Fruit fly (Drosophila melanogaster) whole organism, embryonic: ENCODE data around the gene CG15923.
A peak's percentile ranks its signal among the peaks of the same experiment; 100 is the strongest.

Source experiments
- Abd-B ChIP-seq: fragments of 200-800 bp; sonication (Bioruptor generic); optimal IDR thresholded peaks from 2 replicates; lab custom pipeline; 2018; ENCODE audit warnings: missing biosample characterization, mild to moderate bottlenecking, missing genetic modification characterization, moderate library complexity
- CG10431 ChIP-seq: fragments of 200-800 bp; sonication (Bioruptor generic); optimal IDR thresholded peaks from 3 replicates; lab custom pipeline; 2018; ENCODE audit warnings: missing biosample characterization, mild to moderate bottlenecking, missing genetic modification characterization
- CG11456 ChIP-seq: fragments of 200-800 bp; sonication (Bioruptor generic); IDR thresholded peaks from 3 replicates; pipeline ENCODE4 v1.3.6; 2022; ENCODE audit warnings: missing biosample characterization, missing genetic modification characterization
- CG11560 ChIP-seq: fragments of 200-800 bp; sonication (Bioruptor generic); IDR thresholded peaks from 3 replicates; pipeline ENCODE4 v1.3.6; 2022; ENCODE audit warnings: missing biosample characterization, missing genetic modification characterization
- CG11696 ChIP-seq: fragments of 200-800 bp; sonication (Bioruptor generic); IDR thresholded peaks from 2 replicates; pipeline ENCODE4 v1.3.6; 2022; ENCODE audit warnings: missing biosample characterization, missing genetic modification characterization
- CG11723 ChIP-seq: fragments of 200-800 bp; sonication (Bioruptor generic); optimal IDR thresholded peaks from 2 replicates; lab custom pipeline; 2017; ENCODE audit warnings: missing biosample characterization, mild to moderate bottlenecking, missing genetic modification characterization
- CG14441 ChIP-seq: fragments of 200-800 bp; sonication (Bioruptor generic); IDR thresholded peaks from 2 replicates; pipeline ENCODE4 v1.3.6; 2022; ENCODE audit warnings: missing biosample characterization, missing genetic modification characterization
- CG15011 ChIP-seq: fragments of 200-800 bp; sonication (Bioruptor generic); optimal IDR thresholded peaks from 3 replicates; lab custom pipeline; 2018; ENCODE audit warnings: missing biosample characterization, mild to moderate bottlenecking, missing genetic modification characterization
- CG1529 ChIP-seq: fragments of 200-800 bp; sonication (Bioruptor generic); optimal IDR thresholded peaks from 3 replicates; lab custom pipeline; 2018; ENCODE audit warnings: missing biosample characterization, missing genetic modification characterization
- CG16815 ChIP-seq: fragments of 200-800 bp; sonication (Bioruptor generic); optimal IDR thresholded peaks from 3 replicates; lab custom pipeline; 2017; ENCODE audit warnings: missing biosample characterization, mild to moderate bottlenecking, missing genetic modification characterization
- CG17359 ChIP-seq: fragments of 200-800 bp; sonication (Bioruptor generic); optimal IDR thresholded peaks from 3 replicates; lab custom pipeline; 2018; ENCODE audit warnings: missing biosample characterization, mild to moderate bottlenecking, missing genetic modification characterization, moderate library complexity
- CG17829 ChIP-seq: fragments of 200-800 bp; optimal IDR thresholded peaks from 2 replicates; lab custom pipeline; 2019; ENCODE audit warnings: missing biosample characterization, mild to moderate bottlenecking, missing genetic modification characterization, moderate library complexity
- CG2116 ChIP-seq: fragments of 200-800 bp; sonication (Bioruptor generic); optimal IDR thresholded peaks from 3 replicates; lab custom pipeline; 2018; ENCODE audit warnings: missing biosample characterization, mild to moderate bottlenecking, missing genetic modification characterization
- CG31224 ChIP-seq: fragments of 200-800 bp; sonication (Bioruptor generic); IDR thresholded peaks from 2 replicates; pipeline ENCODE4 v1.3.6; 2022; ENCODE audit warnings: missing biosample characterization, missing genetic modification characterization
- CG31441 ChIP-seq: fragments of 200-800 bp; sonication (Bioruptor generic); IDR thresholded peaks from 2 replicates; pipeline ENCODE4 v1.3.6; 2022; ENCODE audit warnings: missing biosample characterization, missing genetic modification characterization
- CG4617 ChIP-seq: fragments of 200-800 bp; sonication (Bioruptor generic); optimal IDR thresholded peaks from 3 replicates; lab custom pipeline; 2016; ENCODE audit warnings: missing biosample characterization, missing genetic modification characterization, borderline replicate concordance
- E2f2 ChIP-seq: fragments of 200-800 bp; sonication (Bioruptor generic); IDR thresholded peaks from 2 replicates; pipeline ENCODE4 v1.3.6; 2022; ENCODE audit warnings: missing biosample characterization, missing genetic modification characterization
- Fer2 ChIP-seq: fragments of 200-800 bp; sonication (Bioruptor generic); optimal IDR thresholded peaks from 2 replicates; lab custom pipeline; 2018; ENCODE audit warnings: missing biosample characterization, mild to moderate bottlenecking, missing genetic modification characterization, moderate library complexity
- Hr3 ChIP-seq: fragments of 200-800 bp; sonication (Bioruptor generic); optimal IDR thresholded peaks from 3 replicates; lab custom pipeline; 2016; ENCODE audit warnings: missing biosample characterization, missing genetic modification characterization
- Lim3 ChIP-seq: fragments of 200-800 bp; sonication (Bioruptor generic); IDR thresholded peaks from 2 replicates; pipeline ENCODE4 v1.3.6; 2022; ENCODE audit warnings: missing biosample characterization, missing genetic modification characterization
- Optix ChIP-seq: fragments of 200-800 bp; sonication (Bioruptor generic); IDR thresholded peaks from 3 replicates; pipeline ENCODE4 v1.3.6; 2022; ENCODE audit warnings: missing biosample characterization, missing genetic modification characterization
- Pdp1 ChIP-seq, 2 experiments: fragments of 200-800 bp; sonication (Bioruptor generic); optimal IDR thresholded peaks; 3 replicates each; lab custom pipeline; 2016; ENCODE audit warnings: missing biosample characterization in 2 of 2, missing genetic modification characterization in 2 of 2, mild to moderate bottlenecking in 1 of 2, moderate library complexity in 1 of 2
- Rx ChIP-seq: fragments of 200-800 bp; sonication (Bioruptor generic); IDR thresholded peaks from 2 replicates; pipeline ENCODE4 v1.3.6; 2022; ENCODE audit warnings: missing biosample characterization, missing genetic modification characterization
- Scr ChIP-seq: fragments of 200-800 bp; sonication (Bioruptor generic); IDR thresholded peaks from 2 replicates; pipeline ENCODE4 v1.3.6; 2022; ENCODE audit warnings: missing biosample characterization, missing genetic modification characterization; ENCODE audit not compliant: partially characterized antibody
- abd-A ChIP-seq: fragments of 200-800 bp; sonication (Bioruptor generic); optimal IDR thresholded peaks from 3 replicates; lab custom pipeline; 2019; ENCODE audit warnings: missing biosample characterization, mild to moderate bottlenecking, missing genetic modification characterization, moderate library complexity
- az2 ChIP-seq: fragments of 200-800 bp; sonication (Bioruptor generic); optimal IDR thresholded peaks from 3 replicates; lab custom pipeline; 2016; ENCODE audit warnings: missing biosample characterization, missing genetic modification characterization
- bowl ChIP-seq: fragments of 200-800 bp; sonication (Bioruptor generic); IDR thresholded peaks from 2 replicates; pipeline ENCODE4 v1.3.6; 2022; ENCODE audit warnings: missing biosample characterization, missing genetic modification characterization
- br ChIP-seq: fragments of >200 bp; optimal IDR thresholded peaks from 2 replicates; lab custom pipeline; 2017
- btn ChIP-seq: fragments of 200-800 bp; sonication (Bioruptor generic); optimal IDR thresholded peaks from 2 replicates; lab custom pipeline; 2016; ENCODE audit warnings: missing biosample characterization, missing genetic modification characterization
- crc ChIP-seq: fragments of 200-800 bp; sonication (Bioruptor generic); optimal IDR thresholded peaks from 2 replicates; lab custom pipeline; 2016; ENCODE audit warnings: missing biosample characterization, missing genetic modification characterization
- dimm ChIP-seq: fragments of 200-800 bp; sonication (Bioruptor generic); IDR thresholded peaks from 2 replicates; pipeline ENCODE4 v1.3.6; 2022; ENCODE audit warnings: missing biosample characterization, missing genetic modification characterization
- en ChIP-seq: fragments of 200-800 bp; sonication (Bioruptor generic); optimal IDR thresholded peaks from 2 replicates; lab custom pipeline; 2016; ENCODE audit warnings: missing biosample characterization, missing genetic modification characterization
- ewg ChIP-seq: fragments of 200-800 bp; sonication (Bioruptor generic); optimal IDR thresholded peaks from 3 replicates; lab custom pipeline; 2017; ENCODE audit warnings: mild to moderate bottlenecking, missing biosample characterization, missing genetic modification reagents, missing genetic modification characterization
- fu2 ChIP-seq: fragments of 200-800 bp; sonication (Bioruptor generic); optimal IDR thresholded peaks from 2 replicates; lab custom pipeline; 2016; ENCODE audit warnings: missing biosample characterization, missing genetic modification characterization
- gsb ChIP-seq: fragments of 200-800 bp; sonication (Bioruptor generic); IDR thresholded peaks from 2 replicates; pipeline ENCODE4 v1.3.6; 2022; ENCODE audit warnings: missing biosample characterization, missing genetic modification characterization
- ham ChIP-seq: fragments of 200-800 bp; sonication (Bioruptor generic); IDR thresholded peaks from 2 replicates; pipeline ENCODE4 v1.3.6; 2022; ENCODE audit warnings: missing biosample characterization, missing genetic modification characterization
- kni ChIP-seq: fragments of 200-800 bp; sonication (Bioruptor generic); optimal IDR thresholded peaks from 3 replicates; lab custom pipeline; 2017; ENCODE audit warnings: mild to moderate bottlenecking, missing biosample characterization, missing genetic modification reagents, missing genetic modification characterization
- knrl ChIP-seq: fragments of 200-800 bp; sonication (Bioruptor generic); IDR thresholded peaks from 3 replicates; pipeline ENCODE4 v1.3.6; 2022; ENCODE audit warnings: missing biosample characterization, missing genetic modification characterization; ENCODE audit not compliant: partially characterized antibody
- odd ChIP-seq: fragments of 200-800 bp; sonication (Bioruptor generic); optimal IDR thresholded peaks from 2 replicates; lab custom pipeline; 2017; ENCODE audit warnings: missing biosample characterization, mild to moderate bottlenecking, missing genetic modification characterization
- onecut ChIP-seq: fragments of 200-800 bp; sonication (Bioruptor generic); IDR thresholded peaks from 2 replicates; pipeline ENCODE4 v1.3.6; 2022; ENCODE audit warnings: missing biosample characterization, missing genetic modification characterization
- pb ChIP-seq: fragments of 200-800 bp; sonication (Bioruptor generic); optimal IDR thresholded peaks from 3 replicates; lab custom pipeline; 2016; ENCODE audit warnings: missing biosample characterization, missing genetic modification characterization
- prd ChIP-seq, 3 experiments: fragments of >200 bp in 2 of 3; fragments of 200-800 bp in 1 of 3; sonication (Bioruptor generic) in 1 of 3; optimal IDR thresholded peaks in 2 of 3; IDR thresholded peaks in 1 of 3; 2 replicates in 2 of 3; 3 replicates in 1 of 3; pipeline versions ENCODE4 v1.3.6 to Lab custom; 2017 to 2022; ENCODE audit warnings: missing biosample characterization in 1 of 3, missing genetic modification characterization in 1 of 3
- ranshi ChIP-seq: fragments of 200-800 bp; sonication (Bioruptor generic); IDR thresholded peaks from 2 replicates; pipeline ENCODE4 v1.3.6; 2022; ENCODE audit warnings: missing biosample characterization, missing genetic modification characterization
- tgo ChIP-seq: fragments of 200-800 bp; sonication (Bioruptor generic); IDR thresholded peaks from 3 replicates; pipeline ENCODE4 v1.3.6; 2022; ENCODE audit warnings: missing biosample characterization, missing genetic modification characterization
- unpg ChIP-seq: fragments of 200-800 bp; sonication (Bioruptor generic); optimal IDR thresholded peaks from 3 replicates; lab custom pipeline; 2018; ENCODE audit warnings: missing biosample characterization, mild to moderate bottlenecking, missing genetic modification characterization, moderate library complexity

CG15923 gene

DNA sequence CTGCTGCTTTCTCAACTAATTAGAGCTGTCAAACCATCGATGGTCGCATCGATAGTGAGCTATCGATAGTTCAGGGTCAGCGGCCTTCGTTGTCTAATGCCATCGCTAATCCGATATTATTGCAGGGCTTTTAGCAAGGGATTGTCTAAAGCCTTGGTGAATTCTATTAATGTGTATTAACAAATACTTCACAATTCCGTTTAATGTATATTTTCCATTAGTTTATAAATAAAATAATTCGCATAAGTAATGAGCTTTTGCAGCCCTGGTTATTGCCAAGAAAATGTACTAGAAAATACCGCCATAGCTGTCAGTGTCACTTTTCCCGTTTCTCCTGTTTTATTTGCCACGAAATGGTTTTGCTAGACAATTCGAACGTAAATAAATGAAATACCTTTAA is 36.9 kb downstream of the CG15923 start, which contains the start of the genes EloB and Srp14 (continued):
- peak; percentile 85 for TF ChIP-seq CG2116
- no peak for TF ChIP-seq Abd-B (GFP tag; lab: Kevin White, UChicago)
- peak; percentile 69 for TF ChIP-seq CG14441 (GFP tag; lab: Robert Waterston, UW)
- peak; percentile 84 for TF ChIP-seq Fer2 (tag; lab: Kevin White, UChicago)
- TF ChIP-seq CG17829 (tag; lab: Kevin White, UChicago) = peak; percentile 90
- TF ChIP-seq Rx = no peak
- TF ChIP-seq E2f2 = peak; percentile 70
- 0 out of 2 replicates have a peak, but pooled peaks have one; percentile 18 for TF ChIP-seq gsb (GFP tag; lab: Robert Waterston, UW)
- TF ChIP-seq odd (GFP tag; lab: Kevin White, UChicago) = no peak
- no peak for TF ChIP-seq br (lab: Kevin White, UChicago)
- peak; percentile 31 for TF ChIP-seq en (GFP tag; lab: Kevin White, UChicago)
- TF ChIP-seq onecut (GFP tag; lab: Robert Waterston, UW) = peak; percentile 59
- peak; percentile 80; the same call in 1 of the 2 replicates for TF ChIP-seq CG31441 (GFP tag; lab: Robert Waterston, UW)
- TF ChIP-seq Scr = peak; percentile 98
- TF ChIP-seq CG11560 (tag; lab: Robert Waterston, UW) = peak; percentile 51; the same call in 1 of the 3 replicates
- TF ChIP-seq tgo (GFP tag; lab: Robert Waterston, UW) = peak; percentile 66
- TF ChIP-seq knrl = peak; percentile 98
- no peak for TF ChIP-seq CG15011
- TF ChIP-seq crc = no peak
- TF ChIP-seq btn (GFP tag; lab: Kevin White, UChicago) = peak; percentile 13
- peak; percentile 46 for TF ChIP-seq CG16815 (GFP tag; lab: Kevin White, UChicago)
- peak; percentile 23 for TF ChIP-seq pb (GFP tag; lab: Kevin White, UChicago)
- peak; percentile 20; the same call in 1 of the 2 replicates for TF ChIP-seq CG31224 (GFP tag; lab: Robert Waterston, UW)
- TF ChIP-seq Lim3 (GFP tag; lab: Robert Waterston, UW) = no peak
- TF ChIP-seq Pdp1 (GFP tag; optimal IDR thresholded peaks at IDR 0.05; lab: Kevin White, UChicago) = peak; percentile 77 to 81
- peak; percentile 78 for TF ChIP-seq az2 (GFP tag; lab: Kevin White, UChicago)
- peak; percentile 64 for TF ChIP-seq CG11723 (GFP tag; lab: Kevin White, UChicago)
- TF ChIP-seq Optix (GFP tag; lab: Robert Waterston, UW) = no peak
- TF ChIP-seq CG4617 = peak; percentile 95
- TF ChIP-seq CG17359 (tag; lab: Kevin White, UChicago) = peak; percentile 74
- TF ChIP-seq CG10431 (GFP tag; lab: Kevin White, UChicago) = no peak
- no peak for TF ChIP-seq ranshi (GFP tag; lab: Robert Waterston, UW)
- TF ChIP-seq kni (GFP tag; lab: Kevin White, UChicago) = peak; percentile 54
- peak; percentile 78 for TF ChIP-seq Hr3 (GFP tag; lab: Kevin White, UChicago)
- TF ChIP-seq CG1529 (GFP tag; lab: Kevin White, UChicago) = peak; percentile 53
- TF ChIP-seq bowl (GFP tag; lab: Robert Waterston, UW) = peak; percentile 18; the same call in 1 of the 2 replicates
- 0 out of 2 replicates have a peak, but pooled peaks have one; percentile 40 for TF ChIP-seq dimm (GFP tag; lab: Robert Waterston, UW)
- TF ChIP-seq ham (GFP tag; lab: Robert Waterston, UW) = no peak
- TF ChIP-seq abd-A (tag; lab: Kevin White, UChicago) = no peak
- peak; percentile 73 for TF ChIP-seq fu2 (GFP tag; lab: Kevin White, UChicago)
- TF ChIP-seq prd (optimal IDR thresholded peaks at IDR 0.05; lab: Kevin White, UChicago) = no peak
- peak; percentile 88 for TF ChIP-seq prd (GFP tag; IDR thresholded peaks at IDR 0.05; lab: Robert Waterston, UW)
- peak; percentile 84 for TF ChIP-seq CG11456 (GFP tag; lab: Robert Waterston, UW)
- no peak for TF ChIP-seq ewg
- peak; percentile 85 for TF ChIP-seq unpg (GFP tag; lab: Kevin White, UChicago)
- no peak for TF ChIP-seq CG11696
